Fruit fly (Drosophila melanogaster) whole organism, embryonic: ENCODE results near the gene Cdc42.

Experiments used
- CG11504 ChIP-seq: fragments of 200-800 bp; sonication (Bioruptor generic); optimal IDR thresholded peaks from 3 replicates; lab custom pipeline; 2019; ENCODE audit warnings: missing biosample characterization, mild to moderate bottlenecking, missing genetic modification characterization, moderate library complexity
- CG16779 ChIP-seq: fragments of 200-800 bp; sonication (Bioruptor generic); IDR thresholded peaks from 2 replicates; pipeline ENCODE4 v1.3.6; 2022; ENCODE audit warnings: missing biosample characterization, missing genetic modification characterization
- CG4424 ChIP-seq: fragments of 200-800 bp; sonication (Bioruptor generic); optimal IDR thresholded peaks from 3 replicates; lab custom pipeline; 2016; ENCODE audit warnings: missing biosample characterization, missing genetic modification characterization
- CG7556 ChIP-seq: fragments of 200-800 bp; sonication (Bioruptor generic); optimal IDR thresholded peaks from 2 replicates; lab custom pipeline; 2017; ENCODE audit warnings: missing biosample characterization, mild to moderate bottlenecking, missing genetic modification characterization
- Ets97D ChIP-seq: fragments of 200-800 bp; sonication (Bioruptor generic); optimal IDR thresholded peaks from 3 replicates; lab custom pipeline; 2016; ENCODE audit warnings: missing biosample characterization, missing genetic modification characterization
- abd-A ChIP-seq: fragments of 200-800 bp; sonication (Bioruptor generic); optimal IDR thresholded peaks from 3 replicates; lab custom pipeline; 2019; ENCODE audit warnings: missing biosample characterization, mild to moderate bottlenecking, missing genetic modification characterization, moderate library complexity
- aop ChIP-seq: fragments of 200-800 bp; sonication (Bioruptor generic); IDR thresholded peaks from 2 replicates; pipeline ENCODE4 v1.3.6; 2022; ENCODE audit warnings: missing biosample characterization, missing genetic modification characterization
- cato ChIP-seq: fragments of 200-800 bp; sonication (Bioruptor generic); optimal IDR thresholded peaks from 2 replicates; lab custom pipeline; 2016; ENCODE audit warnings: missing biosample characterization, missing genetic modification characterization, borderline replicate concordance
- chm ChIP-seq: fragments of 200-800 bp; sonication (Bioruptor generic); IDR thresholded peaks from 2 replicates; pipeline ENCODE4 v1.3.6; 2022; ENCODE audit warnings: missing biosample characterization, missing genetic modification characterization
- ci ChIP-seq: fragments of 200-800 bp; sonication (Bioruptor generic); IDR thresholded peaks from 3 replicates; pipeline ENCODE4 v1.3.6; 2022; ENCODE audit warnings: missing biosample characterization, missing genetic modification characterization
- h ChIP-seq: fragments of >200 bp; optimal IDR thresholded peaks from 2 replicates; lab custom pipeline; 2017
- nerfin-1 ChIP-seq: fragments of 200-800 bp; sonication (Bioruptor generic); optimal IDR thresholded peaks from 3 replicates; lab custom pipeline; 2019; ENCODE audit warnings: missing biosample characterization, mild to moderate bottlenecking, missing genetic modification characterization, moderate library complexity
- salm ChIP-seq: fragments of 200-800 bp; sonication (Bioruptor generic); optimal IDR thresholded peaks from 2 replicates; lab custom pipeline; 2018; ENCODE audit warnings: missing biosample characterization, mild to moderate bottlenecking, missing genetic modification characterization
- sob ChIP-seq: fragments of 200-800 bp; sonication (Bioruptor generic); IDR thresholded peaks from 2 replicates; pipeline ENCODE4 v1.3.6; 2022; ENCODE audit warnings: missing biosample characterization, missing genetic modification characterization

- no peak for TF ChIP-seq cato (GFP tag; lab: Kevin White, UChicago)
- no peak for TF ChIP-seq CG16779 (GFP tag; lab: Robert Waterston, UW)
- TF ChIP-seq ci (GFP tag; lab: Robert Waterston, UW): no peak
- no peak for TF ChIP-seq CG4424
- no peak for TF ChIP-seq sob (GFP tag; lab: Robert Waterston, UW)
- TF ChIP-seq CG11504: no peak
- TF ChIP-seq CG7556: no peak
- TF ChIP-seq salm (tag; lab: Kevin White, UChicago): no peak
- peak; percentile 86 for TF ChIP-seq nerfin-1
- no peak for TF ChIP-seq aop (GFP tag; lab: Robert Waterston, UW)
- TF ChIP-seq Ets97D: no peak
- TF ChIP-seq h (lab: Kevin White, UChicago): no peak
- no peak for TF ChIP-seq chm
- TF ChIP-seq abd-A (tag; lab: Kevin White, UChicago): no peak
Measured at dm6 chrX:19730844-19731243, 34.0 kb downstream of the Cdc42 start, which contains the start of gene AP-1-2beta.
